Fruit fly (Drosophila melanogaster) whole organism, embryonic: ENCODE measurements around the gene Gorab.

Experiments used
- ATbp ChIP-seq: fragments of 200-800 bp; sonication (Bioruptor generic); optimal IDR thresholded peaks from 2 replicates; lab custom pipeline; 2017; ENCODE audit warnings: missing biosample characterization, mild to moderate bottlenecking, missing genetic modification characterization, missing genetic modification reagents
- Bgb ChIP-seq: fragments of 200-800 bp; sonication (Bioruptor generic); IDR thresholded peaks from 2 replicates; pipeline ENCODE4 v1.3.6; 2022; ENCODE audit warnings: missing biosample characterization, missing genetic modification characterization; ENCODE audit not compliant: partially characterized antibody
- Blimp-1 ChIP-seq: fragments of 200-800 bp; sonication (Bioruptor generic); optimal IDR thresholded peaks from 3 replicates; lab custom pipeline; 2018; ENCODE audit warnings: missing biosample characterization, missing genetic modification characterization, mild to moderate bottlenecking, moderate library complexity, missing genetic modification reagents
- Bteb2 ChIP-seq: fragments of 200-800 bp; sonication (Bioruptor generic); optimal IDR thresholded peaks from 2 replicates; lab custom pipeline; 2016; ENCODE audit warnings: missing biosample characterization, missing genetic modification characterization
- CG10147 ChIP-seq: fragments of 200-800 bp; sonication (Bioruptor generic); optimal IDR thresholded peaks from 2 replicates; lab custom pipeline; 2019; ENCODE audit warnings: missing biosample characterization, mild to moderate bottlenecking, missing genetic modification characterization, moderate library complexity
- CG1024 ChIP-seq: fragments of 200-800 bp; sonication (Bioruptor generic); IDR thresholded peaks from 2 replicates; pipeline ENCODE4 v1.3.6; 2022; ENCODE audit warnings: missing biosample characterization, missing genetic modification characterization
- CG12219 ChIP-seq: fragments of 200-800 bp; sonication (Bioruptor generic); optimal IDR thresholded peaks from 3 replicates; lab custom pipeline; 2018; ENCODE audit warnings: missing biosample characterization, mild to moderate bottlenecking, missing genetic modification characterization
- CG13775 ChIP-seq: fragments of 200-800 bp; sonication (Bioruptor generic); optimal IDR thresholded peaks from 3 replicates; lab custom pipeline; 2017; ENCODE audit warnings: missing biosample characterization, mild to moderate bottlenecking, missing genetic modification characterization
- CG15011 ChIP-seq: fragments of 200-800 bp; sonication (Bioruptor generic); optimal IDR thresholded peaks from 3 replicates; lab custom pipeline; 2018; ENCODE audit warnings: missing biosample characterization, mild to moderate bottlenecking, missing genetic modification characterization
- CG15269 ChIP-seq: fragments of 200-800 bp; sonication (Bioruptor generic); optimal IDR thresholded peaks from 2 replicates; lab custom pipeline; 2018; ENCODE audit warnings: missing biosample characterization, mild to moderate bottlenecking, missing genetic modification characterization, moderate library complexity
- CG1602 ChIP-seq: fragments of 200-800 bp; sonication (Bioruptor generic); optimal IDR thresholded peaks from 3 replicates; lab custom pipeline; 2016; ENCODE audit warnings: missing biosample characterization, missing genetic modification characterization
- CG1603 ChIP-seq: fragments of 200-800 bp; sonication (Bioruptor generic); optimal IDR thresholded peaks from 2 replicates; lab custom pipeline; 2019; ENCODE audit warnings: missing biosample characterization, mild to moderate bottlenecking, missing genetic modification characterization, moderate library complexity
- CG18011 ChIP-seq: fragments of 200-800 bp; sonication (Bioruptor generic); optimal IDR thresholded peaks from 2 replicates; lab custom pipeline; 2017; ENCODE audit warnings: missing biosample characterization, missing genetic modification characterization, mild to moderate bottlenecking, moderate library complexity, missing genotype
- CG33213 ChIP-seq: fragments of 200-800 bp; sonication (Bioruptor generic); optimal IDR thresholded peaks from 3 replicates; lab custom pipeline; 2016; ENCODE audit warnings: missing biosample characterization, missing genetic modification characterization
- CG4404 ChIP-seq: fragments of 200-800 bp; sonication (Bioruptor generic); IDR thresholded peaks from 2 replicates; pipeline ENCODE4 v1.3.6; 2022; ENCODE audit warnings: missing biosample characterization, missing genetic modification characterization
- CG4820 ChIP-seq: fragments of 200-800 bp; sonication (Bioruptor generic); optimal IDR thresholded peaks from 3 replicates; lab custom pipeline; 2016; ENCODE audit warnings: missing biosample characterization, missing genetic modification characterization
- CG4854 ChIP-seq: fragments of 200-800 bp; sonication (Bioruptor generic); optimal IDR thresholded peaks from 2 replicates; lab custom pipeline; 2016; ENCODE audit warnings: missing biosample characterization, missing genetic modification characterization, inconsistent platforms
- CG5245 ChIP-seq: fragments of 200-800 bp; sonication (Bioruptor generic); optimal IDR thresholded peaks from 3 replicates; lab custom pipeline; 2016; ENCODE audit warnings: missing biosample characterization, missing genetic modification characterization
- CG6765 ChIP-seq: fragments of 200-800 bp; sonication (Bioruptor generic); optimal IDR thresholded peaks from 3 replicates; lab custom pipeline; 2017; ENCODE audit warnings: missing biosample characterization, mild to moderate bottlenecking, missing genetic modification characterization
- CG8924 ChIP-seq: fragments of 200-800 bp; optimal IDR thresholded peaks from 3 replicates; lab custom pipeline; 2019; ENCODE audit warnings: missing biosample characterization, mild to moderate bottlenecking, missing genetic modification characterization, moderate library complexity
- CG8944 ChIP-seq: fragments of 200-800 bp; sonication (Bioruptor generic); optimal IDR thresholded peaks from 3 replicates; lab custom pipeline; 2016; ENCODE audit warnings: missing biosample characterization, missing genetic modification characterization
- CG9437 ChIP-seq: fragments of 200-800 bp; sonication (Bioruptor generic); optimal IDR thresholded peaks from 2 replicates; lab custom pipeline; 2018; ENCODE audit warnings: missing biosample characterization, mild to moderate bottlenecking, missing genetic modification characterization
- CG9727 ChIP-seq: fragments of 200-800 bp; sonication (Bioruptor generic); optimal IDR thresholded peaks from 3 replicates; lab custom pipeline; 2017; ENCODE audit warnings: missing biosample characterization, mild to moderate bottlenecking, missing genetic modification characterization
- CHES-1-like ChIP-seq: fragments of 200-800 bp; sonication (Bioruptor generic); optimal IDR thresholded peaks from 2 replicates; lab custom pipeline; 2016; ENCODE audit warnings: missing biosample characterization, missing genetic modification characterization
- Dp ChIP-seq: fragments of 200-800 bp; sonication (Bioruptor generic); optimal IDR thresholded peaks from 2 replicates; lab custom pipeline; 2018; ENCODE audit warnings: missing biosample characterization, mild to moderate bottlenecking, missing genetic modification characterization, moderate library complexity
- E2f1 ChIP-seq: fragments of 200-800 bp; sonication (Bioruptor generic); IDR thresholded peaks from 2 replicates; pipeline ENCODE4 v1.3.6; 2022; ENCODE audit warnings: missing biosample characterization, missing genetic modification characterization
- H15 ChIP-seq: fragments of 200-800 bp; sonication (Bioruptor generic); IDR thresholded peaks from 3 replicates; pipeline ENCODE4 v1.3.6; 2022; ENCODE audit warnings: missing biosample characterization, missing genetic modification characterization
- HLHmδ ChIP-seq: fragments of 200-800 bp; sonication (Bioruptor generic); optimal IDR thresholded peaks from 2 replicates; lab custom pipeline; 2018; ENCODE audit warnings: missing biosample characterization, mild to moderate bottlenecking, missing genetic modification characterization, moderate library complexity
- NC2α ChIP-seq: fragments of 200-800 bp; sonication (Bioruptor generic); optimal IDR thresholded peaks from 2 replicates; lab custom pipeline; 2016; ENCODE audit warnings: missing biosample characterization, missing genetic modification characterization
- Side ChIP-seq: fragments of 200-800 bp; sonication (Bioruptor generic); optimal IDR thresholded peaks from 2 replicates; lab custom pipeline; 2016; ENCODE audit warnings: missing biosample characterization, missing genetic modification characterization
- YL-1 ChIP-seq: fragments of 200-800 bp; sonication (Bioruptor generic); optimal IDR thresholded peaks from 3 replicates; lab custom pipeline; 2017; ENCODE audit warnings: missing biosample characterization, mild to moderate bottlenecking, missing genetic modification characterization
- ab ChIP-seq: fragments of 200-800 bp; sonication (Bioruptor generic); optimal IDR thresholded peaks from 2 replicates; lab custom pipeline; 2016; ENCODE audit warnings: missing biosample characterization, missing genetic modification characterization
- ac ChIP-seq: fragments of 200-800 bp; sonication (Bioruptor generic); optimal IDR thresholded peaks from 3 replicates; lab custom pipeline; 2017; ENCODE audit warnings: missing biosample characterization, mild to moderate bottlenecking, missing genetic modification characterization
- bigmax ChIP-seq: fragments of 200-800 bp; sonication (Bioruptor generic); optimal IDR thresholded peaks from 2 replicates; lab custom pipeline; 2018; ENCODE audit warnings: missing biosample characterization, mild to moderate bottlenecking, missing genetic modification characterization
- cas ChIP-seq: fragments of 200-800 bp; sonication (Bioruptor generic); IDR thresholded peaks from 2 replicates; pipeline ENCODE4 v1.3.6; 2022; ENCODE audit warnings: missing biosample characterization, missing genetic modification characterization
- cato ChIP-seq: fragments of 200-800 bp; sonication (Bioruptor generic); optimal IDR thresholded peaks from 2 replicates; lab custom pipeline; 2016; ENCODE audit warnings: missing biosample characterization, missing genetic modification characterization, borderline replicate concordance
- chm ChIP-seq: fragments of 200-800 bp; sonication (Bioruptor generic); IDR thresholded peaks from 2 replicates; pipeline ENCODE4 v1.3.6; 2022; ENCODE audit warnings: missing biosample characterization, missing genetic modification characterization
- dan ChIP-seq: fragments of 200-800 bp; sonication (Bioruptor generic); IDR thresholded peaks from 2 replicates; pipeline ENCODE4 v1.3.6; 2022; ENCODE audit warnings: missing biosample characterization, missing genetic modification characterization
- danr ChIP-seq: fragments of 200-800 bp; sonication (Bioruptor generic); IDR thresholded peaks from 2 replicates; pipeline ENCODE4 v1.3.6; 2022; ENCODE audit warnings: missing biosample characterization, missing genetic modification characterization
- fd102C ChIP-seq: fragments of 200-800 bp; sonication (Bioruptor generic); optimal IDR thresholded peaks from 2 replicates; lab custom pipeline; 2018; ENCODE audit warnings: missing biosample characterization, mild to moderate bottlenecking, missing genetic modification characterization, moderate library complexity
- fru ChIP-seq: fragments of >200 bp; optimal IDR thresholded peaks from 2 replicates; lab custom pipeline; 2017
- gsb-n ChIP-seq: fragments of 200-800 bp; sonication (Bioruptor generic); optimal IDR thresholded peaks from 3 replicates; lab custom pipeline; 2018; ENCODE audit warnings: missing biosample characterization, mild to moderate bottlenecking, missing genetic modification characterization
- inv ChIP-seq: fragments of 200-800 bp; sonication (Bioruptor generic); IDR thresholded peaks from 2 replicates; pipeline ENCODE4 v1.3.6; 2022; ENCODE audit warnings: missing biosample characterization, missing genetic modification characterization; ENCODE audit not compliant: partially characterized antibody
- lbe ChIP-seq: fragments of 200-800 bp; sonication (Bioruptor generic); optimal IDR thresholded peaks from 2 replicates; lab custom pipeline; 2016; ENCODE audit warnings: missing biosample characterization, mild to moderate bottlenecking, missing genetic modification characterization
- pita ChIP-seq: fragments of 200-800 bp; sonication (Bioruptor generic); optimal IDR thresholded peaks from 2 replicates; lab custom pipeline; 2017; ENCODE audit warnings: missing biosample characterization, mild to moderate bottlenecking, missing genetic modification characterization
- sima ChIP-seq: fragments of 200-800 bp; sonication (Bioruptor generic); optimal IDR thresholded peaks from 2 replicates; lab custom pipeline; 2016; ENCODE audit warnings: missing biosample characterization, missing genetic modification characterization
- sisA ChIP-seq: fragments of 200-800 bp; sonication (Bioruptor generic); IDR thresholded peaks from 2 replicates; pipeline ENCODE4 v1.3.6; 2022; ENCODE audit warnings: missing biosample characterization, missing genetic modification characterization
- tap ChIP-seq: fragments of 200-800 bp; optimal IDR thresholded peaks from 3 replicates; lab custom pipeline; 2019; ENCODE audit warnings: missing biosample characterization, mild to moderate bottlenecking, missing genetic modification characterization, moderate library complexity
- vvl ChIP-seq: fragments of 200-800 bp; sonication (Bioruptor generic); IDR thresholded peaks from 2 replicates; pipeline ENCODE4 v1.3.6; 2022; ENCODE audit warnings: missing biosample characterization, missing genetic modification characterization
- zen2 ChIP-seq: fragments of 200-800 bp; sonication (Bioruptor generic); IDR thresholded peaks from 3 replicates; pipeline ENCODE4 v1.3.6; 2022; ENCODE audit warnings: missing biosample characterization, missing genetic modification characterization; ENCODE audit not compliant: partially characterized antibody
- zf30C ChIP-seq: fragments of 200-800 bp; sonication (Bioruptor generic); optimal IDR thresholded peaks from 3 replicates; lab custom pipeline; 2018; ENCODE audit warnings: missing biosample characterization, mild to moderate bottlenecking, missing genetic modification characterization

The Gorab gene

dm6 chr3L:17425132-17425713, 3.4 kb downstream of the Gorab start, which contains the start of the genes Sec3 and COX7B (continued):
- peak; percentile 62 for TF ChIP-seq CG9727 (GFP tag; lab: Kevin White, UChicago)
- TF ChIP-seq tap (tag; lab: Kevin White, UChicago): peak; percentile 3
- TF ChIP-seq CG12219 (GFP tag; lab: Kevin White, UChicago): peak; percentile 8
- no peak for TF ChIP-seq zf30C (GFP tag; lab: Kevin White, UChicago)
- TF ChIP-seq CG1602 (GFP tag; lab: Kevin White, UChicago): peak; percentile 58
- peak; percentile 63 for TF ChIP-seq CG15269
- no peak for TF ChIP-seq CG8944 (GFP tag; lab: Kevin White, UChicago)
- no peak for TF ChIP-seq ATbp (GFP tag; lab: Kevin White, UChicago)
- TF ChIP-seq lbe (GFP tag; lab: Kevin White, UChicago): peak; percentile 72
- TF ChIP-seq CG18011 (GFP tag; lab: Kevin White, UChicago): peak; percentile 29
- peak; percentile 75; the same call in 2 of the 3 replicates for TF ChIP-seq zen2 (GFP tag; lab: Robert Waterston, UW)
- TF ChIP-seq Blimp-1: peak; percentile 39
- TF ChIP-seq YL-1: peak; percentile 91
- TF ChIP-seq CG13775 (GFP tag; lab: Kevin White, UChicago): peak; percentile 67
- TF ChIP-seq CG1024: no peak
- no peak for TF ChIP-seq fd102C (GFP tag; lab: Kevin White, UChicago)
- no peak for TF ChIP-seq NC2α (GFP tag; lab: Kevin White, UChicago)
- TF ChIP-seq sima: no peak
- peak; percentile 32 for TF ChIP-seq cato (GFP tag; lab: Kevin White, UChicago)
- TF ChIP-seq E2f1: peak; percentile 34
- TF ChIP-seq ab (GFP tag; lab: Kevin White, UChicago): no peak
- peak; percentile 92 for TF ChIP-seq inv (GFP tag; lab: Robert Waterston, UW)
- TF ChIP-seq bigmax: peak; percentile 20
- peak; percentile 50 for TF ChIP-seq gsb-n (tag; lab: Kevin White, UChicago)
- no peak for TF ChIP-seq chm (GFP tag; lab: Robert Waterston, UW)
- TF ChIP-seq Bgb: peak; percentile 89
- no peak for TF ChIP-seq sisA
- peak; percentile 84 for TF ChIP-seq CG9437 (GFP tag; lab: Kevin White, UChicago)
- TF ChIP-seq CG4854 (GFP tag; lab: Kevin White, UChicago): peak; percentile 51
- peak; percentile 55 for TF ChIP-seq CG4820 (GFP tag; lab: Kevin White, UChicago)
- TF ChIP-seq CG6765: no peak
- TF ChIP-seq CG8924 (tag; lab: Kevin White, UChicago): peak; percentile 69
- TF ChIP-seq cas (GFP tag; lab: Robert Waterston, UW): no peak
- TF ChIP-seq CG33213: peak; percentile 36
- TF ChIP-seq ac (GFP tag; lab: Kevin White, UChicago): no peak
- TF ChIP-seq vvl (GFP tag; lab: Robert Waterston, UW): peak; percentile 72
- TF ChIP-seq CG1603: peak; percentile 82
- no peak for TF ChIP-seq CG5245 (GFP tag; lab: Kevin White, UChicago)
- no peak for TF ChIP-seq danr
- TF ChIP-seq pita (GFP tag; lab: Kevin White, UChicago): no peak
- peak; percentile 55 for TF ChIP-seq CG4404 (GFP tag; lab: Robert Waterston, UW)
- no peak for TF ChIP-seq CG15011
- TF ChIP-seq CG10147 (GFP tag; lab: Kevin White, UChicago): peak; percentile 71
- no peak for TF ChIP-seq fru (lab: Kevin White, UChicago)
- no peak for TF ChIP-seq H15
- TF ChIP-seq dan (GFP tag; lab: Robert Waterston, UW): no peak
- peak; percentile 4 for TF ChIP-seq Dp (GFP tag; lab: Kevin White, UChicago)
- no peak for TF ChIP-seq HLHmδ (GFP tag; lab: Kevin White, UChicago)
- peak; percentile 38 for TF ChIP-seq CHES-1-like (GFP tag; lab: Kevin White, UChicago)
- TF ChIP-seq Bteb2 (GFP tag; lab: Kevin White, UChicago): peak; percentile 53
- peak; percentile 34 for TF ChIP-seq Side (GFP tag; lab: Kevin White, UChicago)
